Worm (Caenorhabditis elegans) whole organism, mixed stage, embryonic: ENCODE results near the gene pqn-36.

Experiments used
- ces-1 ChIP-seq: fragments of 150-350 bp; optimal IDR thresholded peaks from 2 replicates; lab custom pipeline; 2014; ENCODE audit warnings: missing biosample characterization, missing genetic modification reagents, missing genetic modification characterization
- elt-1 ChIP-seq: sonication (generic microtip); optimal IDR thresholded peaks from 2 replicates; lab custom pipeline; 2017; ENCODE audit warnings: missing genetic modification characterization, mild to moderate bottlenecking, missing compliant biosample characterization, antibody characterized with exemption, moderate library complexity, borderline replicate concordance; ENCODE audit not compliant: insufficient read depth
- hlh-1 ChIP-seq: fragments of 150-350 bp; optimal IDR thresholded peaks from 2 replicates; lab custom pipeline; 2014; ENCODE audit warnings: missing biosample characterization, missing genetic modification reagents, missing genetic modification characterization
- lin-13 ChIP-seq: fragments of 150-350 bp; optimal IDR thresholded peaks from 2 replicates; lab custom pipeline; 2014; ENCODE audit warnings: missing biosample characterization, missing genetic modification characterization
- lsy-2 ChIP-seq: fragments of 150-350 bp; optimal IDR thresholded peaks from 2 replicates; lab custom pipeline; 2014; ENCODE audit warnings: missing biosample characterization, missing genetic modification characterization
- nhr-12 ChIP-seq: fragments of 150-350 bp; optimal IDR thresholded peaks from 2 replicates; lab custom pipeline; 2014; ENCODE audit warnings: missing biosample characterization, missing genetic modification characterization
- nhr-2 ChIP-seq: fragments of 150-350 bp; optimal IDR thresholded peaks from 2 replicates; lab custom pipeline; 2014; ENCODE audit warnings: missing biosample characterization, missing genetic modification characterization
- nhr-237 ChIP-seq: fragments of 150-350 bp; optimal IDR thresholded peaks from 2 replicates; lab custom pipeline; 2014; ENCODE audit warnings: missing biosample characterization, missing genetic modification characterization
- nhr-28 ChIP-seq: fragments of 150-350 bp; optimal IDR thresholded peaks from 2 replicates; lab custom pipeline; 2014; ENCODE audit warnings: missing biosample characterization, missing genetic modification characterization
- nhr-76 ChIP-seq: sonication (generic microtip); optimal IDR thresholded peaks from 2 replicates; lab custom pipeline; 2017; ENCODE audit warnings: missing biosample characterization, missing genetic modification characterization
- pha-4 ChIP-seq: fragments of 150-350 bp; optimal IDR thresholded peaks from 2 replicates; lab custom pipeline; 2018; ENCODE audit warnings: missing biosample characterization, missing genetic modification reagents, missing genetic modification characterization
- snpc-4 ChIP-seq: fragments of 150-350 bp; optimal IDR thresholded peaks from 2 replicates; lab custom pipeline; 2014; ENCODE audit warnings: missing biosample characterization, missing genetic modification characterization
- unc-39 ChIP-seq: fragments of 150-350 bp; optimal IDR thresholded peaks from 2 replicates; lab custom pipeline; 2014; ENCODE audit warnings: missing biosample characterization, missing genetic modification characterization
- unc-62 ChIP-seq: fragments of 150-350 bp; optimal IDR thresholded peaks from 2 replicates; lab custom pipeline; 2014; ENCODE audit warnings: missing biosample characterization, missing genetic modification reagents, missing genetic modification characterization

DNA sequence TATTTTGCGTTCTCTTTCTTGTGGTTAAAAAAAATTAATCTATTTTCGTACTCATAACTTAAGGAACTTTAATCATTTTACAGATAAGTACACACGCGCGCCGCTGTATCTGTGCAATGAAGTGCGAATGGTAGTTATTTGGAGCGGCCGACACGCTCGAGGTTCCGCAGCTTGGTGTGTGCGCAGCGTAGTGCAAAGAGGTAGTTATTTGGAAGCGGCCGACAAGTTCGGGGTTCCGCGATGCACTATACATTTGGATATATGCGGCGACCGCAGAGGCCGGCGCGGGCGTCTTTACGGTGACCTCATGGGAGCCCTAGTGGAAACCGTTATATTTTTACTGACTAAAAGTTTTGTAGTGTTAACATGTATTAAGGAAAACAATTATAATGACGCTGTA, 22.6 kb downstream of the pqn-36 start:
- TF ChIP-seq elt-1 (tag; lab: Kevin White, UChicago) (no peak), unc-62 (no peak), nhr-237 (no peak), nhr-12 (tag; lab: Kevin White, UChicago) (no peak), ces-1 (GFP tag; lab: Kevin White, UChicago) (no peak), lsy-2 (no peak), hlh-1 (tag; lab: Kevin White, UChicago) (no peak), nhr-28 (tag; lab: Kevin White, UChicago) (no peak), pha-4 (tag; lab: Kevin White, UChicago) (no peak), snpc-4 (no peak), nhr-2 (tag; lab: Kevin White, UChicago) (no peak), lin-13 (tag; lab: Kevin White, UChicago) (no peak), nhr-76 (tag; lab: Kevin White, UChicago) (no peak), unc-39 (tag; lab: Kevin White, UChicago) (no peak)
